Fruit fly (Drosophila melanogaster): ENCODE measurements around the gene Nepl15.
A peak's percentile ranks its signal among the peaks of the same experiment; 100 is the strongest.

Gene Nepl15

DNA sequence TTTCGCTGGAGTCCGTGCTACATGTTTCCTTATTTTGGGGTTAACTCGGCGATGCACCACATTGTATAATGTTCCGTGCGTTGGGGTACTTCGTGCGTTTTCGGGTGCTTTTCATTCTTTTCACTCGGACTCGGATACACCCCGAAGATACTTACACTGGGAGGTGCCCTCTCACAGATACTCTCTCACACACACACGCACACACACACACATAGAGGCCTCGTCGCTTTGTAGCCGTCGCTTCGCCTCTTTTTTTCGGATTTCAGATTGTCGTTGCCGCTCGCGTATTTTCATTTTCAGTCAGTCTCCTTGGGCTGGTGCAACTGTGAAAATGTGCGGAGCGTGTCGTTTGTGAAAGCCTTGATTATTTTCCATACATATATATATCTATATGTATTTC is 15.4 kb upstream of the Nepl15 start (continued):
- TF ChIP-seq usp (GFP tag; optimal IDR thresholded peaks at IDR 0.05) (no peak), CG15269 (tag; optimal IDR thresholded peaks at IDR 0.05) (no peak), tgo (GFP tag; IDR thresholded peaks at IDR 0.05) (no peak), gcm2 (GFP tag; optimal IDR thresholded peaks at IDR 0.05) (no peak), Ssrp (tag; optimal IDR thresholded peaks at IDR 0.05) (no peak), chm (GFP tag; IDR thresholded peaks at IDR 0.05) (peak; percentile 61; the same call in 1 of the 2 replicates), CG31441 (GFP tag; IDR thresholded peaks at IDR 0.05) (0 out of 2 replicates have a peak, but pooled peaks have one; percentile 17), Dfd (GFP tag; optimal IDR thresholded peaks at IDR 0.05) (no peak), Oaz (GFP tag; IDR thresholded peaks at IDR 0.05) (no peak), Camta (GFP tag; optimal IDR thresholded peaks at IDR 0.05) (no peak), ERR (GFP tag; optimal IDR thresholded peaks at IDR 0.05) (no peak), CG2875 (GFP tag; optimal IDR thresholded peaks at IDR 0.05) (no peak), Elba2 (GFP tag; optimal IDR thresholded peaks at IDR 0.05) (no peak), HmgZ (tag; optimal IDR thresholded peaks at IDR 0.05) (no peak), tio (GFP tag; optimal IDR thresholded peaks at IDR 0.05) (no peak), vfl (GFP tag; optimal IDR thresholded peaks at IDR 0.05) (no peak), her (GFP tag; optimal IDR thresholded peaks at IDR 0.05) (no peak), dmrt11E (tag; optimal IDR thresholded peaks at IDR 0.05) (no peak), CG9215 (GFP tag; IDR thresholded peaks at IDR 0.05) (no peak), luna (GFP tag; optimal IDR thresholded peaks at IDR 0.05) (no peak), gfzf (GFP tag; optimal IDR thresholded peaks at IDR 0.05) (no peak), CG1792 (GFP tag; optimal IDR thresholded peaks at IDR 0.05) (no peak), CG18262 (tag; optimal IDR thresholded peaks at IDR 0.05) (peak; percentile 2), gem (tag; optimal IDR thresholded peaks at IDR 0.05) (no peak), ash1 (GFP tag; optimal IDR thresholded peaks at IDR 0.05) (no peak), CG12391 (tag; optimal IDR thresholded peaks at IDR 0.05) (no peak), salm (tag; optimal IDR thresholded peaks at IDR 0.05) (no peak), Ravus (GFP tag; IDR thresholded peaks at IDR 0.05) (no peak), zen (tag; optimal IDR thresholded peaks at IDR 0.05) (peak; percentile 8), CG12236 (GFP tag; optimal IDR thresholded peaks at IDR 0.05) (no peak), CG9727 (GFP tag; optimal IDR thresholded peaks at IDR 0.05) (no peak), slp2 (GFP tag; optimal IDR thresholded peaks at IDR 0.05) (no peak), jigr1 (GFP tag; IDR thresholded peaks at IDR 0.05) (no peak), Gsc (GFP tag; IDR thresholded peaks at IDR 0.05) (no peak), sug (tag; optimal IDR thresholded peaks at IDR 0.05) (peak; percentile 5), sc (optimal IDR thresholded peaks at IDR 0.05) (no peak), sc (GFP tag; optimal IDR thresholded peaks at IDR 0.05) (no peak), ara (GFP tag; IDR thresholded peaks at IDR 0.05) (no peak), sna (GFP tag; IDR thresholded peaks at IDR 0.05; ENCODE audit: partially characterized antibody) (no peak), CG6175 (GFP tag; IDR thresholded peaks at IDR 0.05) (no peak), dm (GFP tag; optimal IDR thresholded peaks at IDR 0.05) (no peak), Poxn (GFP tag; IDR thresholded peaks at IDR 0.05) (no peak), stc (GFP tag; IDR thresholded peaks at IDR 0.05) (no peak), TFAM (GFP tag; optimal IDR thresholded peaks at IDR 0.05) (no peak), CG4360 (GFP tag; IDR thresholded peaks at IDR 0.05) (no peak), z (GFP tag; IDR thresholded peaks at IDR 0.05) (peak; percentile 46; the same call in 1 of the 3 replicates), unpg (GFP tag; optimal IDR thresholded peaks at IDR 0.05) (no peak), sqz (GFP tag; optimal IDR thresholded peaks at IDR 0.05) (peak; percentile 18), CG3838 (GFP tag; optimal IDR thresholded peaks at IDR 0.05) (no peak), Tbp (GFP tag; optimal IDR thresholded peaks at IDR 0.05) (no peak), CG10431 (GFP tag; optimal IDR thresholded peaks at IDR 0.05) (no peak), gce (GFP tag; IDR thresholded peaks at IDR 0.05) (0 out of 3 replicates have a peak, but pooled peaks have one; percentile 22), zfh1 (GFP tag; IDR thresholded peaks at IDR 0.05) (no peak)
